Worm (Caenorhabditis elegans) whole organism, L4/young adult: ENCODE measurements around the gene snb-1.

Experiments used
- W03F9.2 ChIP-seq: fragments of 150-350 bp; optimal IDR thresholded peaks from 2 replicates; lab custom pipeline; 2014; ENCODE audit warnings: missing biosample characterization, missing genetic modification characterization
- dao-5 ChIP-seq: sonication (generic microtip); optimal IDR thresholded peaks from 2 replicates; lab custom pipeline; 2016; ENCODE audit warnings: missing genotype, missing genetic modification characterization, moderate library complexity, missing compliant biosample characterization
- him-1 ChIP-seq: sonication (generic microtip); optimal IDR thresholded peaks from 2 replicates; lab custom pipeline; 2016; ENCODE audit warnings: missing genotype, missing genetic modification reagents, missing genetic modification characterization, missing compliant biosample characterization

ce11 chrV:6626244-6626643 lies 30.1 kb downstream of the snb-1 start, which contains the start of gene ppt-1:
- TF ChIP-seq dao-5 (tag; lab: Kevin White, UChicago) (no peak), W03F9.2 (tag; lab: Kevin White, UChicago) (no peak), him-1 (tag; lab: Kevin White, UChicago) (no peak)
